Fruit fly (Drosophila melanogaster): ENCODE measurements around the gene CG31279.
A peak's percentile ranks its signal among the peaks of the same experiment; 100 is the strongest.

Gene CG31279

DNA sequence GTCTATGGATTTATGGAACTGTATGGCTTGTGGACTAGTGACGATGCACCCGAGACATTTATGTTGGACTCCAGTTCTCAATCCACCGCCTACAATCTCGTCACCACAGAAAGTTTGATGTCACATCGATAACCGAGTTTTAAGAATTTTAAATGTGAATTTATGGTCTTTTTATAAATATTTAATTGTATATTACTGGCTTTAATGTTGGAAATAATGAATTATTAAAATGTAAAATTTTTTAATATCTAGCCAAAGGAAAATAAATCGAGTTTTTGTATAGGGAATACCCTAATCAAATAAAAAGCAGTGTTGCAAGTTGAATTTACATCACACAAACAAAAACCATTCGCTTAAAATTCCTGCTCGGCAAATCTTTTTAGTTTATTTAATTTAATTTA is 2.2 kb downstream of the CG31279 start, which contains the start of gene Fntb (continued):
- no peak for TF ChIP-seq tna (GFP tag; IDR thresholded peaks at IDR 0.05; ENCODE audit: partially characterized antibody)
- TF ChIP-seq Hr78 (GFP tag; optimal IDR thresholded peaks at IDR 0.05), result no peak
- TF ChIP-seq her (GFP tag; optimal IDR thresholded peaks at IDR 0.05), result no peak
- TF ChIP-seq CG31365 (tag; optimal IDR thresholded peaks at IDR 0.05), result peak; percentile 12
- no peak for TF ChIP-seq chinmo (GFP tag; IDR thresholded peaks at IDR 0.05; ENCODE audit: partially characterized antibody)
- 0 out of 2 replicates have a peak, but pooled peaks have one; percentile 35 for TF ChIP-seq ap (GFP tag; IDR thresholded peaks at IDR 0.05)
- no peak for TF ChIP-seq ac (GFP tag; optimal IDR thresholded peaks at IDR 0.05)
- TF ChIP-seq exex (tag; optimal IDR thresholded peaks at IDR 0.05), result no peak
- peak; percentile 63 for TF ChIP-seq sob (GFP tag; IDR thresholded peaks at IDR 0.05)
- TF ChIP-seq oc (tag; optimal IDR thresholded peaks at IDR 0.05), result no peak
- no peak for TF ChIP-seq abd-A (tag; optimal IDR thresholded peaks at IDR 0.05)
- TF ChIP-seq Deaf1 (tag; optimal IDR thresholded peaks at IDR 0.05), result no peak
- no peak for TF ChIP-seq nau (GFP tag; optimal IDR thresholded peaks at IDR 0.05)
- TF ChIP-seq chn (GFP tag; optimal IDR thresholded peaks at IDR 0.05), result peak; percentile 32
- TF ChIP-seq CG11560 (tag; IDR thresholded peaks at IDR 0.05), result no peak
- no peak for TF ChIP-seq CG9215 (GFP tag; IDR thresholded peaks at IDR 0.05)
- peak; percentile 57 for TF ChIP-seq CG12942 (GFP tag; optimal IDR thresholded peaks at IDR 0.05)
- TF ChIP-seq Nf-YC (tag; optimal IDR thresholded peaks at IDR 0.05), result peak; percentile 65
- TF ChIP-seq pzg (GFP tag; optimal IDR thresholded peaks at IDR 0.05), result peak; percentile 24
- TF ChIP-seq prd (optimal IDR thresholded peaks at IDR 0.05), result no peak
- TF ChIP-seq prd (GFP tag; IDR thresholded peaks at IDR 0.05), result peak; percentile 72
- TF ChIP-seq CG10543 (GFP tag; optimal IDR thresholded peaks at IDR 0.05), result peak; percentile 63
- 0 out of 2 replicates have a peak, but pooled peaks have one; percentile 15 for TF ChIP-seq seq (GFP tag; IDR thresholded peaks at IDR 0.05)
- TF ChIP-seq ssp (GFP tag; IDR thresholded peaks at IDR 0.05), result peak; percentile 44; the same call in 1 of the 2 replicates
- TF ChIP-seq D19B (GFP tag; optimal IDR thresholded peaks at IDR 0.05), result peak; percentile 58
- no peak for TF ChIP-seq org-1 (GFP tag; optimal IDR thresholded peaks at IDR 0.05)
- no peak for TF ChIP-seq CG8944 (GFP tag; optimal IDR thresholded peaks at IDR 0.05)
- TF ChIP-seq CTCF (GFP tag; optimal IDR thresholded peaks at IDR 0.05), result no peak
- no peak for TF ChIP-seq Ravus (GFP tag; IDR thresholded peaks at IDR 0.05)
- no peak for TF ChIP-seq Sin3A (optimal IDR thresholded peaks at IDR 0.05)
- peak; percentile 52 for TF ChIP-seq CG8290 (GFP tag; optimal IDR thresholded peaks at IDR 0.05)
- TF ChIP-seq CG8290 (tag; optimal IDR thresholded peaks at IDR 0.05), result no peak
- no peak for TF ChIP-seq CG11398 (GFP tag; optimal IDR thresholded peaks at IDR 0.05)
- no peak for TF ChIP-seq ab (GFP tag; optimal IDR thresholded peaks at IDR 0.05)
- TF ChIP-seq CG7271 (tag; optimal IDR thresholded peaks at IDR 0.05), result no peak
- TF ChIP-seq insv (GFP tag; optimal IDR thresholded peaks at IDR 0.05), result no peak
- no peak for TF ChIP-seq mirr (GFP tag; optimal IDR thresholded peaks at IDR 0.05)
- TF ChIP-seq CG10431 (GFP tag; optimal IDR thresholded peaks at IDR 0.05), result no peak
- peak; percentile 53 for TF ChIP-seq CG1602 (GFP tag; optimal IDR thresholded peaks at IDR 0.05)
- TF ChIP-seq peb (GFP tag; IDR thresholded peaks at IDR 0.05), result peak; percentile 7; the same call in 1 of the 2 replicates
- peak; percentile 11 for TF ChIP-seq CG12744 (GFP tag; optimal IDR thresholded peaks at IDR 0.05)
- peak; percentile 39 for TF ChIP-seq CG12219 (GFP tag; optimal IDR thresholded peaks at IDR 0.05)
- TF ChIP-seq CG10147 (GFP tag; optimal IDR thresholded peaks at IDR 0.05), result peak; percentile 71
- peak; percentile 99 for TF ChIP-seq Meics (GFP tag; optimal IDR thresholded peaks at IDR 0.05)
- no peak for TF ChIP-seq pros (GFP tag; optimal IDR thresholded peaks at IDR 0.05)
- TF ChIP-seq CG18262 (tag; optimal IDR thresholded peaks at IDR 0.05), result peak; percentile 77
- peak; percentile 73 for TF ChIP-seq Fer1 (GFP tag; optimal IDR thresholded peaks at IDR 0.05)
- peak; percentile 72 for TF ChIP-seq CG10979 (tag; optimal IDR thresholded peaks at IDR 0.05)
- TF ChIP-seq D19A (tag; optimal IDR thresholded peaks at IDR 0.05), result peak; percentile 75
- peak; percentile 44 for TF ChIP-seq CG34376 (GFP tag; optimal IDR thresholded peaks at IDR 0.05)
- TF ChIP-seq unc-4 (GFP tag; IDR thresholded peaks at IDR 0.05; ENCODE audit: partially characterized antibody), result no peak
- TF ChIP-seq crol (GFP tag; IDR thresholded peaks at IDR 0.05), result no peak

Data from whole organism, embryonic.